Worm (Caenorhabditis elegans) whole organism, late embryonic: ENCODE measurements around the gene F11C7.7.

Experiments used
- ceh-45 ChIP-seq: fragments of 200-800 bp; sonication (Bioruptor generic); IDR thresholded peaks from 2 replicates; pipeline ENCODE4 v1.3.6; 2022; ENCODE audit warnings: missing genetic modification reagents, missing genetic modification characterization, missing compliant biosample characterization
- elt-2 ChIP-seq: sonication (generic microtip); optimal IDR thresholded peaks from 2 replicates; lab custom pipeline; 2016; ENCODE audit warnings: missing genetic modification reagents, missing genetic modification characterization, missing compliant biosample characterization
- fkh-10 ChIP-seq: fragments of 150-350 bp; optimal IDR thresholded peaks from 2 replicates; lab custom pipeline; 2014; ENCODE audit warnings: missing biosample characterization, missing genetic modification reagents, missing genetic modification characterization
- pha-4 ChIP-seq: fragments of 150-350 bp; optimal IDR thresholded peaks from 2 replicates; lab custom pipeline; 2018; ENCODE audit warnings: missing biosample characterization, missing genetic modification reagents, missing genetic modification characterization

DNA sequence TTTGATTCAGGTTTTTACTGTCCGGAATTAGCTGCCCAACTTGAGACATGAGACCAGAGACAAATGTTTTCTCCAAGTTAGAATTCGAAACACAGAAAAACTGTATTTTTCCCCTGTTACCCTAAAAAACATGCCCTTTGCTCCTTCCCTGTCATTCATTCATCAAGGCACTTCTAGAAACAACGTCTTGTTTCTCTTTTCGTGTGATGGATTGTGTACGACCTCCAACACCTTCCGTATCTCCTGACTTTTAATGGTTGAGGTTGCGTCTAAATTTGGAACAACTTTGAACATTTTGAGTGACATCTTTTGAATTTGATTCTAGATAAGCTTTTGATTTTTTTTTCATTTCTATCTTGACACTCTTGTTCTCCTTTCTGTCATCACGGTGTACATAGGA, 24.2 kb downstream of the F11C7.7 start:
- TF ChIP-seq pha-4 (tag; lab: Kevin White, UChicago) (no peak), fkh-10 (GFP tag; lab: Kevin White, UChicago) (no peak), elt-2 (tag; lab: Kevin White, UChicago) (no peak), ceh-45 (no peak)
